Worm (Caenorhabditis elegans): ENCODE data around the gene zhit-3.

zhit-3 gene

ce11 chrV:10204863-10205338 lies 7.0 kb downstream of the zhit-3 start, which contains the start of the genes ZK856.19 and ZK856.11:
TSS of gene ZK856.19 (minus strand) at chrV:10204913.
TSS of gene ZK856.11 (minus strand) at chrV:10204938.
- TF ChIP-seq nhr-11 (tag; optimal IDR thresholded peaks at IDR 0.05) (no peak), hmg-11 (tag; optimal IDR thresholded peaks at IDR 0.05) (peak; percentile 28), nhr-23 (tag; optimal IDR thresholded peaks at IDR 0.05) (peak; percentile 68), nhr-43 (tag; optimal IDR thresholded peaks at IDR 0.05; ENCODE audit: poor library complexity, severe bottlenecking) (peak; percentile 59), egl-27 (tag; optimal IDR thresholded peaks at IDR 0.05) (no peak), lsy-12 (tag; optimal IDR thresholded peaks at IDR 0.05) (peak; percentile 68), elt-2 (tag; optimal IDR thresholded peaks at IDR 0.05) (peak; percentile 43), ceh-16 (tag; optimal IDR thresholded peaks at IDR 0.05) (no peak), eor-1 (tag; optimal IDR thresholded peaks at IDR 0.05) (no peak), zag-1 (tag; optimal IDR thresholded peaks at IDR 0.05) (no peak), nfya-1 (tag; optimal IDR thresholded peaks at IDR 0.05; ENCODE audit: insufficient read depth) (peak; percentile 61), sea-2 (GFP tag; optimal IDR thresholded peaks at IDR 0.05) (no peak), ceh-82 (tag; optimal IDR thresholded peaks at IDR 0.05) (no peak), tbx-2 (tag; optimal IDR thresholded peaks at IDR 0.05) (peak; percentile 29), mml-1 (tag; optimal IDR thresholded peaks at IDR 0.05) (no peak), daf-12 (tag; optimal IDR thresholded peaks at IDR 0.05) (no peak), R02D3.7 (tag; optimal IDR thresholded peaks at IDR 0.05) (peak; percentile 86), lin-15B (tag; optimal IDR thresholded peaks at IDR 0.05) (peak; percentile 92), pha-4 (tag; optimal IDR thresholded peaks at IDR 0.05) (peak; percentile 88), ceh-28 (tag; optimal IDR thresholded peaks at IDR 0.05) (peak; percentile 33), elt-1 (tag; optimal IDR thresholded peaks at IDR 0.05) (no peak), snpc-4 (tag; optimal IDR thresholded peaks at IDR 0.05) (peak; percentile 60), jun-1 (tag; optimal IDR thresholded peaks at IDR 0.05) (peak; percentile 39), nhr-25 (tag; optimal IDR thresholded peaks at IDR 0.05) (no peak), mdl-1 (tag; optimal IDR thresholded peaks at IDR 0.05) (no peak), fkh-10 (GFP tag; optimal IDR thresholded peaks at IDR 0.05) (peak; percentile 28), pqm-1 (tag; optimal IDR thresholded peaks at IDR 0.05) (peak; percentile 30)

- TF ChIP-seq fos-1 (tag; optimal IDR thresholded peaks at IDR 0.05) (no peak), unc-62 (GFP tag; optimal IDR thresholded peaks at IDR 0.05) (no peak), ama-1 (optimal IDR thresholded peaks at IDR 0.05) (no peak), tbx-2 (tag; optimal IDR thresholded peaks at IDR 0.05) (no peak), snpc-4 (tag; optimal IDR thresholded peaks at IDR 0.05) (peak; percentile 41), mdl-1 (tag; optimal IDR thresholded peaks at IDR 0.05) (no peak), skn-1 (tag; optimal IDR thresholded peaks at IDR 0.05) (no peak), nhr-76 (tag; optimal IDR thresholded peaks at IDR 0.05) (no peak), ceh-28 (tag; optimal IDR thresholded peaks at IDR 0.05) (peak; percentile 86), nhr-23 (tag; optimal IDR thresholded peaks at IDR 0.05) (peak; percentile 42), mml-1 (tag; optimal IDR thresholded peaks at IDR 0.05) (no peak), nhr-67 (tag; optimal IDR thresholded peaks at IDR 0.05) (no peak), hmg-11 (tag; optimal IDR thresholded peaks at IDR 0.05) (no peak), nhr-43 (tag; optimal IDR thresholded peaks at IDR 0.05; ENCODE audit: poor library complexity, severe bottlenecking) (peak; percentile 34), elt-1 (tag; optimal IDR thresholded peaks at IDR 0.05) (no peak), elt-3 (tag; optimal IDR thresholded peaks at IDR 0.05) (peak in 1 of 3 experiments; percentile 14), elt-2 (tag; optimal IDR thresholded peaks at IDR 0.05) (peak; percentile 77), pqm-1 (tag; optimal IDR thresholded peaks at IDR 0.05) (peak; percentile 91), fkh-2 (tag; optimal IDR thresholded peaks at IDR 0.05) (no peak)
Observed at ce11 chrV:10203435-10204009, 8.4 kb downstream of the zhit-3 start, which contains the start of gene chpf-1. TSS of gene chpf-1 (minus strand) at chrV:10203485.

- peak; percentile 4 for TF ChIP-seq elt-2 (tag; optimal IDR thresholded peaks at IDR 0.05)
- no peak for TF ChIP-seq elt-3 (tag; optimal IDR thresholded peaks at IDR 0.05)
- TF ChIP-seq ama-1 (optimal IDR thresholded peaks at IDR 0.05), result peak; percentile 18
Observed at ce11 chrV:10202340-10202739, 9.6 kb downstream of the zhit-3 start.

ce11 chrV:10201913-10202312 lies 10.0 kb downstream of the zhit-3 start, which contains the start of gene ZK856.7:
TSS of gene ZK856.7 (plus strand) at chrV:10202098.
- no peak for TF ChIP-seq ZK546.5 (tag; optimal IDR thresholded peaks at IDR 0.05)
- no peak for TF ChIP-seq tbx-2 (tag; optimal IDR thresholded peaks at IDR 0.05)
- TF ChIP-seq nhr-23 (tag; optimal IDR thresholded peaks at IDR 0.05), result peak; percentile 25
- no peak for TF ChIP-seq hmg-11 (tag; optimal IDR thresholded peaks at IDR 0.05)
- TF ChIP-seq pqm-1 (tag; optimal IDR thresholded peaks at IDR 0.05), result no peak
- TF ChIP-seq nhr-25 (tag; optimal IDR thresholded peaks at IDR 0.05), result no peak
